Worm (Caenorhabditis elegans): ENCODE measurements around the gene F53C3.3.

ce11 chrII:3920611-3921010, 18.0 kb downstream of the F53C3.3 start:
- no peak for TF ChIP-seq lin-15B (tag; optimal IDR thresholded peaks at IDR 0.05)
- TF ChIP-seq unc-62 (GFP tag; optimal IDR thresholded peaks at IDR 0.05), result no peak
- TF ChIP-seq skn-1 (tag; optimal IDR thresholded peaks at IDR 0.05), result no peak
- no peak for TF ChIP-seq ztf-11 (tag; optimal IDR thresholded peaks at IDR 0.05)
- no peak for TF ChIP-seq fkh-10 (GFP tag; optimal IDR thresholded peaks at IDR 0.05)
- no peak for TF ChIP-seq nhr-237 (tag; optimal IDR thresholded peaks at IDR 0.05)
- TF ChIP-seq aly-2 (tag; optimal IDR thresholded peaks at IDR 0.05), result no peak
- no peak for TF ChIP-seq zag-1 (tag; optimal IDR thresholded peaks at IDR 0.05)
- TF ChIP-seq lsy-12 (tag; optimal IDR thresholded peaks at IDR 0.05), result no peak
- no peak for TF ChIP-seq ama-1 (optimal IDR thresholded peaks at IDR 0.05)
- no peak for TF ChIP-seq ZK546.5 (tag; optimal IDR thresholded peaks at IDR 0.05)
- TF ChIP-seq nhr-11 (tag; optimal IDR thresholded peaks at IDR 0.05), result no peak
- no peak for TF ChIP-seq R02D3.7 (tag; optimal IDR thresholded peaks at IDR 0.05)

All from whole organism, L3 larva.